Worm (Caenorhabditis elegans): ENCODE measurements around the gene T28C6.8.

- TF ChIP-seq hnd-1 (tag; optimal IDR thresholded peaks at IDR 0.05) (no peak), tbx-11 (GFP tag; IDR thresholded peaks at IDR 0.05) (no peak), ceh-13 (GFP tag; optimal IDR thresholded peaks at IDR 0.05) (no peak), ama-1 (optimal IDR thresholded peaks at IDR 0.05) (no peak), aly-1 (tag; optimal IDR thresholded peaks at IDR 0.05) (no peak), hmbx-1 (tag; optimal IDR thresholded peaks at IDR 0.05) (no peak), flt-1 (GFP tag; IDR thresholded peaks at IDR 0.05) (no peak), B0310.2 (tag; optimal IDR thresholded peaks at IDR 0.05) (no peak), hmg-4 (GFP tag; optimal IDR thresholded peaks at IDR 0.05) (no peak), tra-4 (tag; optimal IDR thresholded peaks at IDR 0.05) (no peak), pes-1 (GFP tag; IDR thresholded peaks at IDR 0.05) (no peak), scrt-1 (GFP tag; IDR thresholded peaks at IDR 0.05) (no peak), F13C5.2 (tag; optimal IDR thresholded peaks at IDR 0.05) (no peak)
Measured at ce11 chrIV:8827500-8827899, 3.0 kb downstream of the T28C6.8 start, which contains the start of gene T28C6.7.
